Worm (Caenorhabditis elegans) whole organism, mixed stage, embryonic: Measurements from ENCODE around the gene F54H5.5.

Experiments
- blmp-1 ChIP-seq: fragments of 150-350 bp; optimal IDR thresholded peaks from 2 replicates; lab custom pipeline; 2014; ENCODE audit warnings: missing biosample characterization, missing genetic modification characterization
- ceh-39 ChIP-seq: fragments of 150-350 bp; optimal IDR thresholded peaks from 2 replicates; lab custom pipeline; 2014; ENCODE audit warnings: missing biosample characterization, missing genetic modification characterization
- ceh-43 ChIP-seq: fragments of 200-800 bp; sonication (Bioruptor generic); optimal IDR thresholded peaks from 2 replicates; lab custom pipeline; 2018; ENCODE audit warnings: mild to moderate bottlenecking, missing genetic modification characterization, moderate library complexity, missing compliant biosample characterization
- ceh-83 ChIP-seq: fragments of 200-800 bp; sonication (Bioruptor generic); optimal IDR thresholded peaks from 2 replicates; lab custom pipeline; 2018; ENCODE audit warnings: mild to moderate bottlenecking, missing genetic modification characterization, missing compliant biosample characterization
- ces-1 ChIP-seq: fragments of 150-350 bp; optimal IDR thresholded peaks from 2 replicates; lab custom pipeline; 2014; ENCODE audit warnings: missing biosample characterization, missing genetic modification reagents, missing genetic modification characterization
- cnd-1 ChIP-seq: fragments of 200-800 bp; sonication (Bioruptor generic); optimal IDR thresholded peaks from 2 replicates; lab custom pipeline; 2018; ENCODE audit warnings: mild to moderate bottlenecking, missing genetic modification characterization, missing compliant biosample characterization
- drap-1 ChIP-seq: fragments of 200-800 bp; sonication (Bioruptor generic); optimal IDR thresholded peaks from 3 replicates; lab custom pipeline; 2018; ENCODE audit warnings: mild to moderate bottlenecking, missing genetic modification characterization, missing compliant biosample characterization
- elt-1 ChIP-seq: sonication (generic microtip); optimal IDR thresholded peaks from 2 replicates; lab custom pipeline; 2017; ENCODE audit warnings: missing genetic modification characterization, mild to moderate bottlenecking, missing compliant biosample characterization, antibody characterized with exemption, moderate library complexity, borderline replicate concordance; ENCODE audit not compliant: insufficient read depth
- elt-3 ChIP-seq: fragments of 150-350 bp; optimal IDR thresholded peaks from 2 replicates; lab custom pipeline; 2014; ENCODE audit warnings: missing biosample characterization, missing genetic modification characterization
- flh-1 ChIP-seq: fragments of 200-800 bp; sonication (Bioruptor generic); optimal IDR thresholded peaks from 2 replicates; lab custom pipeline; 2018; ENCODE audit warnings: mild to moderate bottlenecking, missing genetic modification characterization, moderate library complexity, missing compliant biosample characterization
- ham-2 ChIP-seq: fragments of 200-800 bp; sonication (Bioruptor generic); optimal IDR thresholded peaks from 2 replicates; lab custom pipeline; 2018; ENCODE audit warnings: mild to moderate bottlenecking, missing genetic modification characterization, missing compliant biosample characterization
- hlh-1 ChIP-seq: fragments of 150-350 bp; optimal IDR thresholded peaks from 2 replicates; lab custom pipeline; 2014; ENCODE audit warnings: missing biosample characterization, missing genetic modification reagents, missing genetic modification characterization
- lin-13 ChIP-seq: fragments of 150-350 bp; optimal IDR thresholded peaks from 2 replicates; lab custom pipeline; 2014; ENCODE audit warnings: missing biosample characterization, missing genetic modification characterization
- lin-32 ChIP-seq: fragments of 200-800 bp; sonication (Bioruptor generic); optimal IDR thresholded peaks from 2 replicates; lab custom pipeline; 2018; ENCODE audit warnings: mild to moderate bottlenecking, missing genetic modification characterization, missing compliant biosample characterization
- lsy-2 ChIP-seq: fragments of 150-350 bp; optimal IDR thresholded peaks from 2 replicates; lab custom pipeline; 2014; ENCODE audit warnings: missing biosample characterization, missing genetic modification characterization
- mab-5 ChIP-seq: fragments of 150-350 bp; optimal IDR thresholded peaks from 2 replicates; lab custom pipeline; 2014; ENCODE audit warnings: missing biosample characterization, missing genetic modification characterization
- mls-2 ChIP-seq: sonication (generic microtip); optimal IDR thresholded peaks from 2 replicates; lab custom pipeline; 2016; ENCODE audit warnings: mild to moderate bottlenecking, missing genetic modification characterization, moderate library complexity, missing compliant biosample characterization
- nhr-12 ChIP-seq: fragments of 150-350 bp; optimal IDR thresholded peaks from 2 replicates; lab custom pipeline; 2014; ENCODE audit warnings: missing biosample characterization, missing genetic modification characterization
- nhr-2 ChIP-seq: fragments of 150-350 bp; optimal IDR thresholded peaks from 2 replicates; lab custom pipeline; 2014; ENCODE audit warnings: missing biosample characterization, missing genetic modification characterization
- nhr-237 ChIP-seq: fragments of 150-350 bp; optimal IDR thresholded peaks from 2 replicates; lab custom pipeline; 2014; ENCODE audit warnings: missing biosample characterization, missing genetic modification characterization
- nhr-28 ChIP-seq: fragments of 150-350 bp; optimal IDR thresholded peaks from 2 replicates; lab custom pipeline; 2014; ENCODE audit warnings: missing biosample characterization, missing genetic modification characterization
- nhr-76 ChIP-seq: sonication (generic microtip); optimal IDR thresholded peaks from 2 replicates; lab custom pipeline; 2017; ENCODE audit warnings: missing biosample characterization, missing genetic modification characterization
- pha-4 ChIP-seq: fragments of 150-350 bp; optimal IDR thresholded peaks from 2 replicates; lab custom pipeline; 2018; ENCODE audit warnings: missing biosample characterization, missing genetic modification reagents, missing genetic modification characterization
- sem-2 ChIP-seq: fragments of 200-800 bp; sonication (Bioruptor generic); optimal IDR thresholded peaks from 2 replicates; lab custom pipeline; 2018; ENCODE audit warnings: mild to moderate bottlenecking, missing genetic modification characterization, missing compliant biosample characterization
- snpc-4 ChIP-seq: fragments of 150-350 bp; optimal IDR thresholded peaks from 2 replicates; lab custom pipeline; 2014; ENCODE audit warnings: missing biosample characterization, missing genetic modification characterization
- sptf-1 ChIP-seq: sonication (generic microtip); optimal IDR thresholded peaks from 2 replicates; lab custom pipeline; 2017; ENCODE audit warnings: mild to moderate bottlenecking, missing genetic modification characterization, moderate library complexity, missing compliant biosample characterization
- tbx-8 ChIP-seq: fragments of 200-800 bp; sonication (Bioruptor generic); optimal IDR thresholded peaks from 2 replicates; lab custom pipeline; 2018; ENCODE audit warnings: mild to moderate bottlenecking, missing genetic modification characterization, moderate library complexity, missing compliant biosample characterization
- unc-39 ChIP-seq: fragments of 150-350 bp; optimal IDR thresholded peaks from 2 replicates; lab custom pipeline; 2014; ENCODE audit warnings: missing biosample characterization, missing genetic modification characterization
- unc-62 ChIP-seq: fragments of 150-350 bp; optimal IDR thresholded peaks from 2 replicates; lab custom pipeline; 2014; ENCODE audit warnings: missing biosample characterization, missing genetic modification reagents, missing genetic modification characterization
- zip-8 ChIP-seq: fragments of 150-350 bp; optimal IDR thresholded peaks from 2 replicates; lab custom pipeline; 2014; ENCODE audit warnings: missing biosample characterization, missing genetic modification characterization
- ztf-11 ChIP-seq: fragments of 150-350 bp; optimal IDR thresholded peaks from 2 replicates; lab custom pipeline; 2014; ENCODE audit warnings: missing biosample characterization, missing genetic modification characterization

Gene F54H5.5

DNA sequence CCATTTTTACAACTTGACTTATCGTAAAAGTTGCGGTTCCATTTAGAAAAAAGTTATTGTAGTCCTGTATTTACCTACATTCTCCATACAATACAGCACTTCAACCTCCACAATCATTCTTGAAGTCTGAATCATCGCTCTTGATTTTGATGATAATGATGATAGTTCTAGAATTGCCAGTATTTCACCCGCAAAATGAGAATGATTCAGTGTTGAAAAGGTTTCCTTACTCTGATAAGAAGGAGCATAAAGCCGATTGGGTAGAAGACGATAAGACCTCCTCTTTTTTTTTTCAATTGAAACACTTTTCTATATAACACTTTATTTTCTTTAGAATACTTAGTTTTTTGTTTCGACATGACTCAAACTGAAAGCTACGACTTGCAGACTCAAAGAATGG, 3.7 kb upstream of the F54H5.5 start, which contains the start of gene T19D12.4:
Gene T19D12.4, plus strand, starts transcription at position 295 of the 400 bp plus-strand sequence.
- no peak for TF ChIP-seq sem-2 (GFP tag; lab: Kevin White, UChicago)
- no peak for TF ChIP-seq nhr-2
- no peak for TF ChIP-seq ztf-11 (tag; lab: Kevin White, UChicago)
- no peak for TF ChIP-seq ceh-83 (GFP tag; lab: Kevin White, UChicago)
- TF ChIP-seq lsy-2 (tag; lab: Kevin White, UChicago), result no peak
- TF ChIP-seq ceh-39 (tag; lab: Kevin White, UChicago), result no peak
- TF ChIP-seq snpc-4 (tag; lab: Kevin White, UChicago), result no peak
- no peak for TF ChIP-seq lin-32 (GFP tag; lab: Kevin White, UChicago)
- TF ChIP-seq nhr-237, result no peak
- TF ChIP-seq nhr-12 (tag; lab: Kevin White, UChicago), result no peak
- TF ChIP-seq mab-5 (tag; lab: Kevin White, UChicago), result no peak
- TF ChIP-seq nhr-76, result no peak
- TF ChIP-seq elt-1 (tag; lab: Kevin White, UChicago), result no peak
- TF ChIP-seq ham-2 (GFP tag; lab: Kevin White, UChicago), result no peak
- TF ChIP-seq unc-39, result no peak
- no peak for TF ChIP-seq sptf-1
- no peak for TF ChIP-seq lin-13 (tag; lab: Kevin White, UChicago)
- TF ChIP-seq, all 35 proteins: peak for 0

DNA sequence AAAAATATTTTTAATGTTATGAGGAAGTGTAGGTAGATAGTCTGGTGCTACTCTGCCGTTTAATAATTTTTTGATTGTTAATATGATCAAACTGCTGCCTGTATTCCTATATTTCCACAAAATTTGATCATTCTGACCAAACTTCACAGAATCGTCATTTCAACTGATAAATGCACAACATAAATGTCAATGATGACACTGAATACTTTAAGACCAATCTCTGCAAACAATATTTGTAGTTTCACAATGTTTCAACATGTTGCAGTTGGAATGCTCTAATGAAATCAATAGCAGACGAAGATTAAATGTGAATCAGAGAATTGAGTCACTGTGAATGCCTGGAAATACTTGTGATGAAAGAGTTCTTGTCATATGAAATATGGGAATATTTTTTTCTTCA, 2.7 kb upstream of the F54H5.5 start:
- TF ChIP-seq ztf-11 (tag; lab: Kevin White, UChicago), result no peak
- no peak for TF ChIP-seq lin-32 (GFP tag; lab: Kevin White, UChicago)
- TF ChIP-seq cnd-1 (tag; lab: Kevin White, UChicago), result no peak
- no peak for TF ChIP-seq ham-2 (GFP tag; lab: Kevin White, UChicago)
- TF ChIP-seq zip-8 (tag; lab: Kevin White, UChicago), result no peak

DNA sequence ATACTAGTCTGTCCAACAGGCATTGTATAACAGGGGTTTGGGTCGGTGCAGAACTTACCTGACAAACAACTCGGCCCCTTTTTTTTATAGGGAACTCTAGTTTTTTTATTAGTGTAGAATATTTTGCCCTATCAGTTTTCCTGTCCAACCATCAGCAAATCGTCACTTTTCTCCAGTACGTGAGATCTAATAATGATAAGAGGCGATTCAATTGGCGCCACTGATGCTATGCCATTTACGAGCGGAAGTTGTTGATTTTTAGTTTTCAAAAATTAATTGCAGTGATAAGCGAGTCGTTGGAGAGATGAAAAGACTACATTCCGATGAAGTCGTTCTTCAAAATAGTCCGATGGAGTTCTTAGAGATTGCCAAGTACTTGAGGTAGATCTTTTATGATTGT, 1.3 kb upstream of the F54H5.5 start:
- no peak for TF ChIP-seq ceh-39 (tag; lab: Kevin White, UChicago)
- TF ChIP-seq ham-2 (GFP tag; lab: Kevin White, UChicago), result no peak
- TF ChIP-seq elt-3 (tag; lab: Kevin White, UChicago), result no peak
- TF ChIP-seq unc-39, result no peak
- no peak for TF ChIP-seq nhr-76
- no peak for TF ChIP-seq drap-1 (GFP tag; lab: Kevin White, UChicago)
- TF ChIP-seq sptf-1, result no peak
- no peak for TF ChIP-seq nhr-237
- TF ChIP-seq tbx-8 (GFP tag; lab: Kevin White, UChicago), result no peak
- no peak for TF ChIP-seq nhr-28 (tag; lab: Kevin White, UChicago)
- TF ChIP-seq, all 35 proteins: peak for 0

DNA sequence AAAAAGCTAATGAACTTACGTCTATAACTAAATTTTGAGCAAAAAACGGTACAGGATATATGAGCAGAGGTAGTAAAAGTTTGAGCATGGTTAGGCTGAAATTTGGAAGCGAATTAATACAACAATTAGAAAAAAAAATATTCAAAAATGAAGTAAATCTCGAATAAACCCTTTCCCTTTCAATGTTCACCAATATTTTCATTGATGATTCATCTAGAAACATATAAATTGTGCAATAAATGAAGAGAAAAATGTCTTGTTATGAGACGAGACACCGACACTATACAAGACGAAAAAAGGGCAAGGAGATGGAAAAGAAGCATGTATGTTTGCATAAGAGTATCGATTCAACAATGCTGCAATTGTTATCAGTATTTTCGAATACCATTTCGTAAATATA, 1.8 kb downstream of the F54H5.5 start, which contains the start of gene F54H5.14:
Gene F54H5.14, minus strand, starts transcription at position 101 of the 400 bp plus-strand sequence.
- TF ChIP-seq ceh-43 (GFP tag; lab: Kevin White, UChicago) (no peak), elt-3 (tag; lab: Kevin White, UChicago) (no peak)

DNA sequence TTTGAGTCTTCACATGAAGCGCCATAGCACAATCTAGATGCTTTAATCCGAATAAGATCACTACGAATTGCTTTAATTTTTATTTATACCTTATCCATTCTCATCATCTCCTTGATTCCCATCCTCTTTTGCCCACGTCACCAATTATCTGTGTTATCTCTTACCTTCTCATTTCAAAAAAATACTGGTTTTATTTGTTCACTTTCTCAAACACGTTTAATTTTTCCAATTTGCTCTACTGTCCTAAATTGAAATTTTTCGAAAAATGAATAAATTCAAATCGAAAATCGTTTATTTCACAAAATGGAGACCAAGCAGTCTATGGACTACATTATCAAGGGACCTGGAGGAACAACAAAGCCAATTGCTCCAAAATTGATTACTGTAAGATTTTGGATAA, 5.2 kb downstream of the F54H5.5 start, which contains the start of gene F54H5.3:
Gene F54H5.3, plus strand, starts transcription at position 301 of the 400 bp plus-strand sequence.
- TF ChIP-seq nhr-2 (no peak), ham-2 (GFP tag; lab: Kevin White, UChicago) (no peak), cnd-1 (tag; lab: Kevin White, UChicago) (no peak), ztf-11 (tag; lab: Kevin White, UChicago) (no peak), lin-13 (tag; lab: Kevin White, UChicago) (no peak), hlh-1 (tag; lab: Kevin White, UChicago) (no peak), nhr-237 (no peak), unc-62 (GFP tag; lab: Kevin White, UChicago) (no peak), ceh-43 (GFP tag; lab: Kevin White, UChicago) (no peak), sem-2 (GFP tag; lab: Kevin White, UChicago) (no peak), nhr-76 (no peak), nhr-28 (tag; lab: Kevin White, UChicago) (no peak), unc-39 (no peak), snpc-4 (tag; lab: Kevin White, UChicago) (no peak), flh-1 (GFP tag; lab: Kevin White, UChicago) (no peak)

ce11 chrII:6619007-6619406, 8.1 kb downstream of the F54H5.5 start:
- TF ChIP-seq hlh-1 (tag; lab: Kevin White, UChicago) (no peak), ces-1 (GFP tag; lab: Kevin White, UChicago) (no peak), lsy-2 (tag; lab: Kevin White, UChicago) (no peak), nhr-237 (no peak), elt-1 (tag; lab: Kevin White, UChicago) (no peak), nhr-12 (tag; lab: Kevin White, UChicago) (no peak), sem-2 (GFP tag; lab: Kevin White, UChicago) (no peak), cnd-1 (tag; lab: Kevin White, UChicago) (no peak), pha-4 (tag; lab: Kevin White, UChicago) (no peak), nhr-28 (tag; lab: Kevin White, UChicago) (no peak), ceh-39 (tag; lab: Kevin White, UChicago) (no peak), unc-39 (no peak), lin-32 (GFP tag; lab: Kevin White, UChicago) (no peak), nhr-2 (no peak), ztf-11 (tag; lab: Kevin White, UChicago) (no peak), mls-2 (tag; lab: Kevin White, UChicago) (no peak), blmp-1 (tag; lab: Kevin White, UChicago) (no peak), lin-13 (tag; lab: Kevin White, UChicago) (no peak)
